Worm (Caenorhabditis elegans) whole organism, L3 larva: ENCODE data around the gene vha-17.

Source experiments
- R02D3.7 ChIP-seq: fragments of 150-350 bp; optimal IDR thresholded peaks from 2 replicates; lab custom pipeline; 2014; ENCODE audit warnings: missing biosample characterization, missing genetic modification characterization
- elt-1 ChIP-seq: fragments of 150-350 bp; optimal IDR thresholded peaks from 2 replicates; lab custom pipeline; 2014; ENCODE audit warnings: missing biosample characterization, missing genetic modification characterization
- fkh-10 ChIP-seq: sonication (generic microtip); optimal IDR thresholded peaks from 2 replicates; lab custom pipeline; 2017; ENCODE audit warnings: missing biosample characterization, missing genetic modification reagents, missing genetic modification characterization
- lin-15B ChIP-seq: fragments of 150-350 bp; optimal IDR thresholded peaks from 2 replicates; lab custom pipeline; 2014; ENCODE audit warnings: missing biosample characterization, missing genetic modification characterization
- nhr-237 ChIP-seq: fragments of 150-350 bp; optimal IDR thresholded peaks from 2 replicates; lab custom pipeline; 2014; ENCODE audit warnings: missing biosample characterization, missing genetic modification characterization
- nhr-25 ChIP-seq: sonication (generic microtip); optimal IDR thresholded peaks from 2 replicates; lab custom pipeline; 2017; ENCODE audit warnings: missing biosample characterization, missing genetic modification characterization
- nhr-28 ChIP-seq: fragments of 150-350 bp; optimal IDR thresholded peaks from 2 replicates; lab custom pipeline; 2014; ENCODE audit warnings: missing biosample characterization, missing genetic modification characterization
- snpc-4 ChIP-seq: fragments of 150-350 bp; optimal IDR thresholded peaks from 2 replicates; lab custom pipeline; 2014; ENCODE audit warnings: missing biosample characterization, missing genetic modification characterization

ce11 chrIV:9353728-9354127 is 32.1 kb downstream of the vha-17 start:
- TF ChIP-seq fkh-10 (GFP tag; lab: Kevin White, UChicago): no peak
- no peak for TF ChIP-seq nhr-28 (tag; lab: Kevin White, UChicago)
- no peak for TF ChIP-seq nhr-237 (tag; lab: Kevin White, UChicago)
- no peak for TF ChIP-seq lin-15B (tag; lab: Kevin White, UChicago)
- no peak for TF ChIP-seq snpc-4 (tag; lab: Kevin White, UChicago)
- no peak for TF ChIP-seq R02D3.7 (tag; lab: Kevin White, UChicago)
- TF ChIP-seq nhr-25 (tag; lab: Kevin White, UChicago): no peak
- no peak for TF ChIP-seq elt-1 (tag; lab: Kevin White, UChicago)
